Fruit fly (Drosophila melanogaster) whole organism, embryonic: ENCODE data around the gene CG8671.
A peak's percentile ranks its signal among the peaks of the same experiment; 100 is the strongest.

Source experiments
- Bgb ChIP-seq: fragments of 200-800 bp; sonication (Bioruptor generic); IDR thresholded peaks from 2 replicates; pipeline ENCODE4 v1.3.6; 2022; ENCODE audit warnings: missing biosample characterization, missing genetic modification characterization; ENCODE audit not compliant: partially characterized antibody
- C15 ChIP-seq: fragments of 200-800 bp; sonication (Bioruptor generic); IDR thresholded peaks from 3 replicates; pipeline ENCODE4 v1.3.6; 2022; ENCODE audit warnings: missing biosample characterization, missing genetic modification characterization
- CG10979 ChIP-seq: fragments of 200-800 bp; sonication (Bioruptor generic); optimal IDR thresholded peaks from 2 replicates; lab custom pipeline; 2018; ENCODE audit warnings: missing biosample characterization, mild to moderate bottlenecking, missing genetic modification characterization, moderate library complexity
- CG12155 ChIP-seq: fragments of 200-800 bp; sonication (Bioruptor generic); optimal IDR thresholded peaks from 3 replicates; lab custom pipeline; 2016; ENCODE audit warnings: missing biosample characterization, missing genetic modification characterization
- CG15011 ChIP-seq: fragments of 200-800 bp; sonication (Bioruptor generic); optimal IDR thresholded peaks from 3 replicates; lab custom pipeline; 2018; ENCODE audit warnings: missing biosample characterization, mild to moderate bottlenecking, missing genetic modification characterization
- CG1603 ChIP-seq: fragments of 200-800 bp; sonication (Bioruptor generic); optimal IDR thresholded peaks from 2 replicates; lab custom pipeline; 2019; ENCODE audit warnings: missing biosample characterization, mild to moderate bottlenecking, missing genetic modification characterization, moderate library complexity
- CG1792 ChIP-seq: fragments of 200-800 bp; sonication (Bioruptor generic); optimal IDR thresholded peaks from 2 replicates; lab custom pipeline; 2016; ENCODE audit warnings: missing biosample characterization, missing genetic modification characterization
- CG2120 ChIP-seq: fragments of 200-800 bp; sonication (Bioruptor generic); optimal IDR thresholded peaks from 3 replicates; lab custom pipeline; 2016; ENCODE audit warnings: missing biosample characterization, missing genetic modification characterization
- CG2202 ChIP-seq: fragments of 200-800 bp; sonication (Bioruptor generic); optimal IDR thresholded peaks from 2 replicates; lab custom pipeline; 2018; ENCODE audit warnings: missing biosample characterization, mild to moderate bottlenecking, missing genetic modification characterization
- CG2712 ChIP-seq: fragments of 200-800 bp; optimal IDR thresholded peaks from 3 replicates; lab custom pipeline; 2019; ENCODE audit warnings: missing biosample characterization, mild to moderate bottlenecking, missing genetic modification characterization, moderate library complexity
- CG30020 ChIP-seq: fragments of 200-800 bp; optimal IDR thresholded peaks from 2 replicates; lab custom pipeline; 2019; ENCODE audit warnings: missing biosample characterization, mild to moderate bottlenecking, missing genetic modification characterization, moderate library complexity
- CG30403 ChIP-seq: fragments of 200-800 bp; sonication (Bioruptor generic); optimal IDR thresholded peaks from 3 replicates; lab custom pipeline; 2016; ENCODE audit warnings: missing biosample characterization, missing genetic modification characterization
- CG3995 ChIP-seq: fragments of 200-800 bp; sonication (Bioruptor generic); optimal IDR thresholded peaks from 3 replicates; lab custom pipeline; 2016; ENCODE audit warnings: missing biosample characterization, missing genetic modification characterization
- CG4617 ChIP-seq: fragments of 200-800 bp; sonication (Bioruptor generic); optimal IDR thresholded peaks from 3 replicates; lab custom pipeline; 2016; ENCODE audit warnings: missing biosample characterization, missing genetic modification characterization, borderline replicate concordance
- CG7745 ChIP-seq: fragments of 200-800 bp; sonication (Bioruptor generic); optimal IDR thresholded peaks from 2 replicates; lab custom pipeline; 2018; ENCODE audit warnings: missing biosample characterization, mild to moderate bottlenecking, missing genetic modification characterization, moderate library complexity
- CG8924 ChIP-seq: fragments of 200-800 bp; optimal IDR thresholded peaks from 3 replicates; lab custom pipeline; 2019; ENCODE audit warnings: missing biosample characterization, mild to moderate bottlenecking, missing genetic modification characterization, moderate library complexity
- CTCF ChIP-seq: fragments of 200-800 bp; sonication (Bioruptor generic); optimal IDR thresholded peaks from 2 replicates; lab custom pipeline; 2017; ENCODE audit warnings: missing biosample characterization, mild to moderate bottlenecking, missing genetic modification characterization, moderate library complexity
- ERR ChIP-seq: fragments of 200-800 bp; sonication (Bioruptor generic); optimal IDR thresholded peaks from 2 replicates; lab custom pipeline; 2016; ENCODE audit warnings: missing biosample characterization, missing genetic modification characterization
- Ets65A ChIP-seq: fragments of 200-800 bp; sonication (Bioruptor generic); peaks from one replicate; lab custom pipeline; 2016; ENCODE audit warnings: missing biosample characterization, missing genetic modification characterization
- Ets97D ChIP-seq: fragments of 200-800 bp; sonication (Bioruptor generic); optimal IDR thresholded peaks from 3 replicates; lab custom pipeline; 2016; ENCODE audit warnings: missing biosample characterization, missing genetic modification characterization
- Fer3 ChIP-seq: fragments of 200-800 bp; sonication (Bioruptor generic); optimal IDR thresholded peaks from 2 replicates; lab custom pipeline; 2018; ENCODE audit warnings: missing biosample characterization, mild to moderate bottlenecking, missing genetic modification characterization, moderate library complexity
- HLH54F ChIP-seq: fragments of 200-800 bp; sonication (Bioruptor generic); optimal IDR thresholded peaks from 3 replicates; lab custom pipeline; 2016; ENCODE audit warnings: missing biosample characterization, missing genetic modification characterization
- Hr51 ChIP-seq, 2 experiments: fragments of 200-800 bp; sonication (Bioruptor generic); optimal IDR thresholded peaks; 2 replicates in 1 of 2; 3 replicates in 1 of 2; lab custom pipeline; 2016 to 2018; ENCODE audit warnings: missing biosample characterization in 2 of 2, missing genetic modification characterization in 2 of 2, mild to moderate bottlenecking in 1 of 2, moderate library complexity in 1 of 2
- NC2β ChIP-seq: fragments of 200-800 bp; sonication (Bioruptor generic); optimal IDR thresholded peaks from 2 replicates; lab custom pipeline; 2016; ENCODE audit warnings: missing biosample characterization, missing genetic modification characterization
- NK7.1 ChIP-seq: fragments of 200-800 bp; sonication (Bioruptor generic); optimal IDR thresholded peaks from 3 replicates; lab custom pipeline; 2016; ENCODE audit warnings: missing biosample characterization, missing genetic modification characterization
- Opbp ChIP-seq: fragments of 200-800 bp; sonication (Bioruptor generic); IDR thresholded peaks from 3 replicates; pipeline ENCODE4 v1.3.6; 2022; ENCODE audit warnings: missing biosample characterization, missing genetic modification characterization; ENCODE audit not compliant: partially characterized antibody
- PHDP ChIP-seq: fragments of 200-800 bp; sonication (Bioruptor generic); optimal IDR thresholded peaks from 3 replicates; lab custom pipeline; 2018; ENCODE audit warnings: missing biosample characterization, mild to moderate bottlenecking, missing genetic modification characterization, moderate library complexity
- Rfx ChIP-seq: fragments of 200-800 bp; sonication (Bioruptor generic); IDR thresholded peaks from 2 replicates; pipeline ENCODE4 v1.3.6; 2022; ENCODE audit warnings: missing biosample characterization, missing genetic modification characterization
- Sry-β ChIP-seq: fragments of 200-800 bp; sonication (Bioruptor generic); optimal IDR thresholded peaks from 2 replicates; lab custom pipeline; 2018; ENCODE audit warnings: missing biosample characterization, mild to moderate bottlenecking, missing genetic modification characterization, moderate library complexity
- Trl ChIP-seq, 3 experiments: fragments of >200 bp in 2 of 3; fragments of 200-800 bp in 1 of 3; sonication (Bioruptor generic) in 1 of 3; optimal IDR thresholded peaks; 2 replicates in 1 of 3; 3 replicates in 2 of 3; lab custom pipeline; 2016 to 2017; ENCODE audit warnings: missing biosample characterization in 1 of 3, missing genetic modification characterization in 1 of 3
- YL-1 ChIP-seq: fragments of 200-800 bp; sonication (Bioruptor generic); optimal IDR thresholded peaks from 3 replicates; lab custom pipeline; 2017; ENCODE audit warnings: missing biosample characterization, mild to moderate bottlenecking, missing genetic modification characterization
- chif ChIP-seq, 2 experiments: fragments of 200-800 bp; sonication (Bioruptor generic); optimal IDR thresholded peaks; 3 replicates each; lab custom pipeline; 2016; ENCODE audit warnings: missing biosample characterization in 2 of 2, missing genetic modification characterization in 2 of 2
- corto ChIP-seq: fragments of 200-800 bp; sonication (Bioruptor generic); optimal IDR thresholded peaks from 2 replicates; lab custom pipeline; 2016; ENCODE audit warnings: missing biosample characterization, mild to moderate bottlenecking, missing genetic modification characterization, moderate library complexity
- dimm ChIP-seq: fragments of 200-800 bp; sonication (Bioruptor generic); IDR thresholded peaks from 2 replicates; pipeline ENCODE4 v1.3.6; 2022; ENCODE audit warnings: missing biosample characterization, missing genetic modification characterization
- disco-r ChIP-seq: fragments of 200-800 bp; sonication (Bioruptor generic); optimal IDR thresholded peaks from 2 replicates; lab custom pipeline; 2016; ENCODE audit warnings: missing biosample characterization, missing genetic modification characterization
- gfzf ChIP-seq: fragments of 200-800 bp; sonication (Bioruptor generic); optimal IDR thresholded peaks from 2 replicates; lab custom pipeline; 2016; ENCODE audit warnings: missing biosample characterization, mild to moderate bottlenecking, missing genetic modification characterization, moderate library complexity
- her ChIP-seq: fragments of 200-800 bp; sonication (Bioruptor generic); optimal IDR thresholded peaks from 2 replicates; lab custom pipeline; 2016; ENCODE audit warnings: missing biosample characterization, missing genetic modification characterization
- ind ChIP-seq: fragments of 200-800 bp; sonication (Bioruptor generic); optimal IDR thresholded peaks from 3 replicates; lab custom pipeline; 2016; ENCODE audit warnings: missing biosample characterization, missing genetic modification characterization
- lab ChIP-seq: fragments of 200-800 bp; sonication (Bioruptor generic); optimal IDR thresholded peaks from 3 replicates; lab custom pipeline; 2017; ENCODE audit warnings: missing biosample characterization, missing genetic modification characterization, mild to moderate bottlenecking, moderate library complexity, missing genetic modification reagents
- lilli ChIP-seq: fragments of 200-800 bp; sonication (Bioruptor generic); optimal IDR thresholded peaks from 3 replicates; lab custom pipeline; 2016; ENCODE audit warnings: missing biosample characterization, missing genetic modification characterization
- luna ChIP-seq: fragments of 200-800 bp; sonication (Bioruptor generic); optimal IDR thresholded peaks from 2 replicates; lab custom pipeline; 2016; ENCODE audit warnings: missing biosample characterization, missing genetic modification characterization
- nerfin-1 ChIP-seq: fragments of 200-800 bp; sonication (Bioruptor generic); optimal IDR thresholded peaks from 3 replicates; lab custom pipeline; 2019; ENCODE audit warnings: missing biosample characterization, mild to moderate bottlenecking, missing genetic modification characterization, moderate library complexity
- pum ChIP-seq: fragments of 200-800 bp; sonication (Bioruptor generic); optimal IDR thresholded peaks from 2 replicates; lab custom pipeline; 2016; ENCODE audit warnings: missing biosample characterization, missing genetic modification characterization
- repo ChIP-seq: fragments of 200-800 bp; sonication (Bioruptor generic); optimal IDR thresholded peaks from 2 replicates; lab custom pipeline; 2016; ENCODE audit warnings: missing biosample characterization, missing genetic modification characterization
- sqz ChIP-seq: fragments of 200-800 bp; sonication (Bioruptor generic); optimal IDR thresholded peaks from 3 replicates; lab custom pipeline; 2018; ENCODE audit warnings: missing biosample characterization, mild to moderate bottlenecking, missing genetic modification characterization
- twi ChIP-seq: fragments of 200-800 bp; optimal IDR thresholded peaks from 2 replicates; lab custom pipeline; 2019; ENCODE audit warnings: missing biosample characterization, mild to moderate bottlenecking, missing genetic modification characterization, moderate library complexity
- unc-4 ChIP-seq: fragments of 200-800 bp; sonication (Bioruptor generic); IDR thresholded peaks from 2 replicates; pipeline ENCODE4 v1.3.6; 2022; ENCODE audit warnings: missing biosample characterization, missing genetic modification characterization; ENCODE audit not compliant: partially characterized antibody
- wek ChIP-seq: fragments of 200-800 bp; sonication (Bioruptor generic); optimal IDR thresholded peaks from 3 replicates; lab custom pipeline; 2018; ENCODE audit warnings: missing biosample characterization, mild to moderate bottlenecking, missing genetic modification characterization, moderate library complexity
- zfh2 ChIP-seq: fragments of 200-800 bp; sonication (Bioruptor generic); optimal IDR thresholded peaks from 2 replicates; lab custom pipeline; 2016; ENCODE audit warnings: missing biosample characterization, missing genetic modification characterization

The CG8671 gene

DNA sequence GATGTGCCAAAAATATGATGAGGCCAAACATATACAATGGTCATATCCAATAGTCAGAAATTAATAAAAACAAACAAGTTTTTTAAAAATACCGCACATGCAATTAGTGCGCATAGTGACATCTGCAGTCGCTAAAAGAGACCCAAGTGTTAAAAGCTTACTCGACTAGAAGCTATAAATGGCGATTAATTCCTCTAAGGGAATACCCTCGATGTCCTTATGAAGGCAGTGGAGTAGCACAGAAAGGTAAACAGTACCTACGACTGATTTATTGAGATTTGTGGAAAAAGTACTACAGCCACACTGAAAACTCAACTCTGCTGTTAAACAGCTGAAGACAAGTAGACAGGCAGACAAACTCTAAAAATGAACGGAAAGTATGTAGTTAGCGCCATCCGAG lies 1.9 kb upstream of the CG8671 start (continued):
- peak; percentile 99 for TF ChIP-seq wek
- TF ChIP-seq chif (GFP tag; optimal IDR thresholded peaks at IDR 0.05; lab: Kevin White, UChicago): peak in 1 of 2 experiments; percentile 24
- peak; percentile 77 for TF ChIP-seq Ets65A (GFP tag; lab: Kevin White, UChicago)
- TF ChIP-seq dimm: no peak
- TF ChIP-seq lilli (GFP tag; lab: Kevin White, UChicago): peak; percentile 40
- TF ChIP-seq ind (GFP tag; lab: Kevin White, UChicago): peak; percentile 28
- TF ChIP-seq CG15011 (GFP tag; lab: Kevin White, UChicago): no peak
- TF ChIP-seq CG3995 (GFP tag; lab: Kevin White, UChicago): peak; percentile 51
- no peak for TF ChIP-seq Opbp (GFP tag; lab: Robert Waterston, UW)
- no peak for TF ChIP-seq CG1792 (GFP tag; lab: Kevin White, UChicago)
- peak; percentile 75 for TF ChIP-seq CG30020 (tag; lab: Kevin White, UChicago)
- peak; percentile 7 for TF ChIP-seq ERR (GFP tag; lab: Kevin White, UChicago)
- no peak for TF ChIP-seq Trl (optimal IDR thresholded peaks at IDR 0.05; lab: Kevin White, UChicago)
- peak; percentile 39 for TF ChIP-seq Trl (GFP tag; optimal IDR thresholded peaks at IDR 0.05; lab: Kevin White, UChicago)
- peak; percentile 37 for TF ChIP-seq disco-r (GFP tag; lab: Kevin White, UChicago)
- TF ChIP-seq CG12155 (GFP tag; lab: Kevin White, UChicago): no peak
- peak; percentile 17 for TF ChIP-seq Fer3
- peak; percentile 7 for TF ChIP-seq CG8924 (tag; lab: Kevin White, UChicago)
- TF ChIP-seq sqz: no peak
- TF ChIP-seq PHDP (tag; lab: Kevin White, UChicago): peak; percentile 21
- no peak; the same call in 1 of the 2 replicates for TF ChIP-seq Bgb
- TF ChIP-seq CTCF (GFP tag; lab: Kevin White, UChicago): peak; percentile 16
- peak; percentile 41 for TF ChIP-seq CG2712 (tag; lab: Kevin White, UChicago)
- peak; percentile 25 for TF ChIP-seq pum (GFP tag; lab: Kevin White, UChicago)
- no peak for TF ChIP-seq luna (GFP tag; lab: Kevin White, UChicago)
- peak; percentile 19 for TF ChIP-seq CG2202 (tag; lab: Kevin White, UChicago)
- no peak for TF ChIP-seq Rfx (GFP tag; lab: Robert Waterston, UW)
- no peak for TF ChIP-seq her (GFP tag; lab: Kevin White, UChicago)
- TF ChIP-seq corto (GFP tag; lab: Kevin White, UChicago): no peak
- peak; percentile 35 for TF ChIP-seq CG30403
- peak; percentile 46 for TF ChIP-seq Sry-β (GFP tag; lab: Kevin White, UChicago)
- TF ChIP-seq CG10979 (tag; lab: Kevin White, UChicago): peak; percentile 24
- TF ChIP-seq CG1603 (tag; lab: Kevin White, UChicago): peak; percentile 56
- TF ChIP-seq YL-1 (GFP tag; lab: Kevin White, UChicago): peak; percentile 47
- TF ChIP-seq HLH54F (GFP tag; lab: Kevin White, UChicago): peak; percentile 5
- no peak for TF ChIP-seq repo
- TF ChIP-seq gfzf: peak; percentile 82
- TF ChIP-seq CG7745 (tag; lab: Kevin White, UChicago): no peak
- no peak for TF ChIP-seq NK7.1 (GFP tag; lab: Kevin White, UChicago)
- no peak for TF ChIP-seq nerfin-1
- peak; percentile 43 for TF ChIP-seq CG4617 (GFP tag; lab: Kevin White, UChicago)
- TF ChIP-seq lab (GFP tag; lab: Kevin White, UChicago): no peak
- no peak for TF ChIP-seq twi
- peak; percentile 22 for TF ChIP-seq CG2120 (GFP tag; lab: Kevin White, UChicago)
- TF ChIP-seq Hr51 (GFP tag; optimal IDR thresholded peaks at IDR 0.05; lab: Kevin White, UChicago): peak in 1 of 2 experiments; percentile 20
- peak; percentile 24 for TF ChIP-seq NC2β (GFP tag; lab: Kevin White, UChicago)
- TF ChIP-seq Ets97D (GFP tag; lab: Kevin White, UChicago): peak; percentile 22
- peak; percentile 43; the same call in 1 of the 2 replicates for TF ChIP-seq unc-4 (GFP tag; lab: Robert Waterston, UW)
- no peak for TF ChIP-seq C15 (GFP tag; lab: Robert Waterston, UW)
- peak; percentile 36 for TF ChIP-seq zfh2 (GFP tag; lab: Kevin White, UChicago)
